Fruit fly (Drosophila melanogaster): ENCODE data around the gene CG7488.

DNA sequence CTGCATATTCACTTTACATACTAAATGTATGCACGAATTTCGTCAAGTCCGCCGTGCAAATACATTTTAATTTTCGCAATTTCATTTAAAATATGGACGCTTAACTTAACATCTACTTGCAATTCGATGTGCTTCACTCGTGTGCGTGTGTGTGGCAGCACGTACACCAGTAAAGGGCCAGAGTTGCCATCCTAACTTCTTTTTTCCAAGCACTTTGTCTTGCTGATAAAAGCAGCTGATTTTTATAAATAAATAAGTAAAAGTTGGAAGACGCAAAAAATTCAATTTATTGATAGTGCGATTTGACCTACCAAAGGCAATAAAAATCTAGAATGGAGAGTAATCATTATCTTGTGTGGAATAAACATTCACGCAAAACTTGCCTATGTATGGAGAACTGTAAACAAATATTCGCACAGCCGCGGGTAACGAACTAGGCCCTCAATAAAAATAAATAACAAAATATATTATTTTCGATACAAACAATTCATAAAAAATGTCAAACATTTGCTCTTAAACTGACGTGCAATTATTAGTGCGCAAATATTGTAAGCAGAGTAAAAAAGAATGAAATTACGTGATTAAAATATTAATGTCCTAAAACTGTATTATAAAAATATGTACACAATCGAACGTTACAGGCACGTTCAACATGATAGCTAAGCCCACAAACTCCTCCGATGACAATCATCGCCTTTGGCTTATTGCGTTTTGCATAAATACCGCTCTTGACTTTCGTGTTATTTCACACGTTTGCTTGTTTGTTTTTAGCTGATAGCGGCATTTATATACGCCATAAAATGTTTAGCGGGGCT is 13.0 kb upstream of the CG7488 start:
- TF ChIP-seq h (GFP tag; optimal IDR thresholded peaks at IDR 0.05), result peak; percentile 62
- TF ChIP-seq Rel (GFP tag; optimal IDR thresholded peaks at IDR 0.05), result no peak
- peak; percentile 54 for TF ChIP-seq Rel (tag; optimal IDR thresholded peaks at IDR 0.05)
- TF ChIP-seq Dif (GFP tag; optimal IDR thresholded peaks at IDR 0.05; ENCODE audit: partially characterized antibody), result no peak
- no peak for TF ChIP-seq jim (GFP tag; optimal IDR thresholded peaks at IDR 0.05)
- TF ChIP-seq fru (GFP tag; optimal IDR thresholded peaks at IDR 0.05), result peak; percentile 63
- TF ChIP-seq rgr (GFP tag; optimal IDR thresholded peaks at IDR 0.05), result peak; percentile 67
- TF ChIP-seq usp (GFP tag; optimal IDR thresholded peaks at IDR 0.05), result no peak
- no peak for TF ChIP-seq Vsx2 (GFP tag; optimal IDR thresholded peaks at IDR 0.05; ENCODE audit: partially characterized antibody)
- no peak for TF ChIP-seq Dfd (GFP tag; optimal IDR thresholded peaks at IDR 0.05)
- TF ChIP-seq br (GFP tag; optimal IDR thresholded peaks at IDR 0.05), result peak; percentile 38
- no peak for TF ChIP-seq Myc (optimal IDR thresholded peaks at IDR 0.05)
- peak; percentile 70 for TF ChIP-seq HLH106 (tag; optimal IDR thresholded peaks at IDR 0.05)

Data from whole organism, wandering third instar larva.